Worm (Caenorhabditis elegans) whole organism, midembryonic: ENCODE results near the gene scl-6.

ENCODE experiments used
- T22C8.4 ChIP-seq: fragments of 200-800 bp; sonication (Bioruptor generic); IDR thresholded peaks from 2 replicates; pipeline ENCODE4 v1.3.6; 2022; ENCODE audit warnings: missing genetic modification characterization, missing compliant biosample characterization
- cog-1 ChIP-seq: sonication (generic microtip); optimal IDR thresholded peaks from 2 replicates; lab custom pipeline; 2016; ENCODE audit warnings: missing genetic modification characterization, missing compliant biosample characterization
- flt-1 ChIP-seq: fragments of 200-800 bp; sonication (Bioruptor generic); IDR thresholded peaks from 2 replicates; pipeline ENCODE4 v1.3.6; 2022; ENCODE audit warnings: missing genetic modification characterization, missing compliant biosample characterization
- klf-2 ChIP-seq: fragments of 200-800 bp; sonication (Bioruptor generic); conservative IDR thresholded peaks from 2 replicates; pipeline ENCODE4 v1.3.6; 2022; ENCODE audit warnings: missing genetic modification reagents, missing genetic modification characterization, missing compliant biosample characterization
- med-1 ChIP-seq: sonication (generic microtip); optimal IDR thresholded peaks from 2 replicates; lab custom pipeline; 2017; ENCODE audit warnings: missing genetic modification characterization, mild to moderate bottlenecking, missing compliant biosample characterization, antibody characterized with exemption, missing genetic modification reagents; ENCODE audit not compliant: insufficient read depth
- ztf-23 ChIP-seq: fragments of 200-800 bp; sonication (Bioruptor generic); IDR thresholded peaks from 2 replicates; pipeline ENCODE4 v1.3.6; 2022; ENCODE audit warnings: missing genetic modification reagents, missing genetic modification characterization, missing compliant biosample characterization

DNA sequence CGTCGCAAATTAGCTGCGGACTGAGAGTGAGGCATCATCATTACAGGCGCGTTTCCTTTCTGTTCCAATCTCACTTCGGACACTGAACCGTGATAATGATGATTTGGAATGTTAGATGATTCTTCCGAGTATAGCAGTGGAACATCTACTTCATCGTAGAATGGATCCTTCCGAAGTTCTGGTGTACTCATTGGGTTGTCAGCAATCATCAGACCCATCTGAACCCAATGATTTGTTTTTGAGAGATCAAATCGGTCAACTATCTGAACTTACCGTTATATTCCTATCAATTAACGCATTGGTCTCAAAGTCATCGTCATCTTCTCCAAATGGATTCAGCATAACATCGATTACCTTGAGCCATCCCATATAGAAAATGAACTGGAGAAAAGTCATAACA lies 39.9 kb downstream of the scl-6 start:
- TF ChIP-seq klf-2 (GFP tag; lab: Robert Waterston, UW) (no peak), cog-1 (no peak), med-1 (GFP tag; lab: Kevin White, UChicago) (no peak), ztf-23 (GFP tag; lab: Robert Waterston, UW) (no peak), T22C8.4 (GFP tag; lab: Robert Waterston, UW) (no peak), flt-1 (no peak)
